Worm (Caenorhabditis elegans): ENCODE data around the gene F45D11.14.

ce11 chrII:1028602-1029001 lies 22.3 kb upstream of the F45D11.14 start, which contains the start of gene math-34:
- TF ChIP-seq tbx-8 (GFP tag; optimal IDR thresholded peaks at IDR 0.05) (no peak), nhr-76 (tag; optimal IDR thresholded peaks at IDR 0.05) (no peak), ztf-11 (tag; optimal IDR thresholded peaks at IDR 0.05) (no peak), snpc-4 (tag; optimal IDR thresholded peaks at IDR 0.05) (no peak), nhr-2 (tag; optimal IDR thresholded peaks at IDR 0.05) (no peak), mab-5 (tag; optimal IDR thresholded peaks at IDR 0.05) (no peak)
